Fruit fly (Drosophila melanogaster): Measurements from ENCODE around the gene CG16711.
A peak's percentile ranks its signal among the peaks of the same experiment; 100 is the strongest.

Gene CG16711

dm6 chr3L:9678994-9679393 is 25.1 kb upstream of the CG16711 start, which contains the start of the genes fry and CG16717 (continued):
- TF ChIP-seq Gsc (GFP tag; IDR thresholded peaks at IDR 0.05) (no peak), CG4617 (GFP tag; optimal IDR thresholded peaks at IDR 0.05; ENCODE audit: borderline replicate concordance) (no peak), unc-4 (GFP tag; IDR thresholded peaks at IDR 0.05; ENCODE audit: partially characterized antibody) (no peak), mld (GFP tag; IDR thresholded peaks at IDR 0.05; ENCODE audit: partially characterized antibody) (no peak), Chrac-16 (GFP tag; optimal IDR thresholded peaks at IDR 0.05) (no peak), h (optimal IDR thresholded peaks at IDR 0.05) (no peak), ash1 (GFP tag; optimal IDR thresholded peaks at IDR 0.05) (no peak), CG2199 (GFP tag; IDR thresholded peaks at IDR 0.05) (no peak), danr (GFP tag; IDR thresholded peaks at IDR 0.05) (no peak), Atf3 (GFP tag; optimal IDR thresholded peaks at IDR 0.05) (no peak), Dip2 (GFP tag; IDR thresholded peaks at IDR 0.05) (no peak), dpn (GFP tag; optimal IDR thresholded peaks at IDR 0.05) (no peak), Max (GFP tag; optimal IDR thresholded peaks at IDR 0.05) (no peak), Lpt (GFP tag; optimal IDR thresholded peaks at IDR 0.05) (no peak), exex (tag; optimal IDR thresholded peaks at IDR 0.05) (peak; percentile 68), sd (tag; optimal IDR thresholded peaks at IDR 0.05) (no peak), CG17802 (tag; optimal IDR thresholded peaks at IDR 0.05) (no peak), sug (tag; optimal IDR thresholded peaks at IDR 0.05) (peak; percentile 30), CG8089 (GFP tag; optimal IDR thresholded peaks at IDR 0.05) (no peak), gro (GFP tag; optimal IDR thresholded peaks at IDR 0.05) (peak; percentile 13), tap (tag; optimal IDR thresholded peaks at IDR 0.05) (no peak), Neu2 (GFP tag; optimal IDR thresholded peaks at IDR 0.05; ENCODE audit: borderline replicate concordance) (no peak), Hr39 (optimal IDR thresholded peaks at IDR 0.05) (no peak), CG7745 (tag; optimal IDR thresholded peaks at IDR 0.05) (peak; percentile 99), CG14965 (GFP tag; optimal IDR thresholded peaks at IDR 0.05; ENCODE audit: borderline replicate concordance) (no peak), CG8281 (tag; optimal IDR thresholded peaks at IDR 0.05) (no peak), CG3838 (GFP tag; optimal IDR thresholded peaks at IDR 0.05) (no peak), CG16815 (GFP tag; optimal IDR thresholded peaks at IDR 0.05) (no peak), CG6654 (GFP tag; optimal IDR thresholded peaks at IDR 0.05) (no peak), Bteb2 (GFP tag; optimal IDR thresholded peaks at IDR 0.05) (no peak), CG2120 (GFP tag; optimal IDR thresholded peaks at IDR 0.05) (no peak), E2f2 (GFP tag; IDR thresholded peaks at IDR 0.05) (peak; percentile 16; the same call in 1 of the 2 replicates), kay (GFP tag; optimal IDR thresholded peaks at IDR 0.05) (no peak), wor (GFP tag; IDR thresholded peaks at IDR 0.05) (no peak), zfh1 (GFP tag; IDR thresholded peaks at IDR 0.05) (no peak), ind (GFP tag; optimal IDR thresholded peaks at IDR 0.05) (no peak), CG11560 (tag; IDR thresholded peaks at IDR 0.05) (no peak), cato (GFP tag; optimal IDR thresholded peaks at IDR 0.05; ENCODE audit: borderline replicate concordance) (no peak), CG14860 (GFP tag; IDR thresholded peaks at IDR 0.05; ENCODE audit: partially characterized antibody) (no peak), CG8944 (GFP tag; optimal IDR thresholded peaks at IDR 0.05) (no peak), Myb (GFP tag; optimal IDR thresholded peaks at IDR 0.05) (no peak), Oaz (GFP tag; IDR thresholded peaks at IDR 0.05) (no peak), CG18619 (GFP tag; optimal IDR thresholded peaks at IDR 0.05) (no peak), CG2712 (tag; optimal IDR thresholded peaks at IDR 0.05) (no peak), gce (GFP tag; IDR thresholded peaks at IDR 0.05) (no peak), CG13894 (tag; optimal IDR thresholded peaks at IDR 0.05) (no peak), gcm (GFP tag; optimal IDR thresholded peaks at IDR 0.05) (no peak), lov (optimal IDR thresholded peaks at IDR 0.05) (no peak), lov (GFP tag; IDR thresholded peaks at IDR 0.05) (no peak), D19B (GFP tag; optimal IDR thresholded peaks at IDR 0.05) (no peak), ase (GFP tag; IDR thresholded peaks at IDR 0.05) (no peak), wek (GFP tag; optimal IDR thresholded peaks at IDR 0.05) (no peak), oc (tag; optimal IDR thresholded peaks at IDR 0.05) (no peak)

Measured in whole organism, embryonic.